Worm (Caenorhabditis elegans): ENCODE measurements around the gene C25E10.17.

- TF ChIP-seq mbf-1 (tag; optimal IDR thresholded peaks at IDR 0.05) = no peak
- TF ChIP-seq F13H6.1 (tag; optimal IDR thresholded peaks at IDR 0.05) = no peak
- TF ChIP-seq Y55F3AM.14 (GFP tag; optimal IDR thresholded peaks at IDR 0.05) = no peak
- TF ChIP-seq nhr-23 (tag; optimal IDR thresholded peaks at IDR 0.05) = no peak
- TF ChIP-seq nhr-237 (tag; optimal IDR thresholded peaks at IDR 0.05) = no peak
- TF ChIP-seq mdl-1 (tag; optimal IDR thresholded peaks at IDR 0.05) = no peak
- TF ChIP-seq unc-62 (GFP tag; optimal IDR thresholded peaks at IDR 0.05) = no peak
- no peak for TF ChIP-seq nhr-12 (tag; optimal IDR thresholded peaks at IDR 0.05)
- no peak for TF ChIP-seq fos-1 (tag; optimal IDR thresholded peaks at IDR 0.05)
- TF ChIP-seq lsy-2 (tag; optimal IDR thresholded peaks at IDR 0.05) = no peak
- TF ChIP-seq zag-1 (tag; optimal IDR thresholded peaks at IDR 0.05) = no peak
Observed at ce11 chrV:9013765-9014164, 33.6 kb downstream of the C25E10.17 start, which contains the start of gene srh-201.

Data from whole organism, L2 larva.